Worm (Caenorhabditis elegans) whole organism, L1 larva: Measurements from ENCODE around the gene JC8.7.
A peak's percentile ranks its signal among the peaks of the same experiment; 100 is the strongest.

Source experiments
- C04F5.9 ChIP-seq: sonication (generic microtip); optimal IDR thresholded peaks from 2 replicates; lab custom pipeline; 2016; ENCODE audit warnings: missing genetic modification characterization, missing compliant biosample characterization
- F16B12.6 ChIP-seq: fragments of 150-350 bp; optimal IDR thresholded peaks from 2 replicates; lab custom pipeline; 2014; ENCODE audit warnings: missing biosample characterization, missing genetic modification characterization
- alr-1 ChIP-seq: fragments of 200-800 bp; sonication (Bioruptor generic); optimal IDR thresholded peaks from 2 replicates; lab custom pipeline; 2018; ENCODE audit warnings: borderline replicate concordance, mild to moderate bottlenecking, missing genetic modification characterization, missing compliant biosample characterization
- aly-2 ChIP-seq: fragments of 150-350 bp; optimal IDR thresholded peaks from 2 replicates; lab custom pipeline; 2014; ENCODE audit warnings: missing biosample characterization, missing genetic modification characterization
- ama-1 ChIP-seq: fragments of 150-350 bp; optimal IDR thresholded peaks from 2 replicates; lab custom pipeline; 2014
- blmp-1 ChIP-seq: fragments of 150-350 bp; optimal IDR thresholded peaks from 2 replicates; lab custom pipeline; 2014; ENCODE audit warnings: missing biosample characterization, missing genetic modification characterization
- ceh-88 ChIP-seq: fragments of 200-800 bp; sonication (Bioruptor generic); IDR thresholded peaks from 2 replicates; pipeline ENCODE4 v1.3.6; 2022; ENCODE audit warnings: missing genetic modification characterization, missing compliant biosample characterization
- dsc-1 ChIP-seq: sonication (generic microtip); optimal IDR thresholded peaks from 2 replicates; lab custom pipeline; 2016; ENCODE audit warnings: mild to moderate bottlenecking, missing genetic modification characterization, missing compliant biosample characterization
- efl-1 ChIP-seq, 4 experiments: fragments of 150-350 bp; optimal IDR thresholded peaks in 3 of 4; peaks in 1 of 4; 1 replicate in 1 of 4; 2 replicates in 3 of 4; lab custom pipeline; 2014; ENCODE audit warnings: missing biosample characterization in 2 of 4, missing genetic modification characterization in 2 of 4, missing genetic modification reagents in 2 of 4
- ets-5 ChIP-seq: fragments of 200-800 bp; sonication (Bioruptor generic); IDR thresholded peaks from 2 replicates; pipeline ENCODE4 v1.3.6; 2022; ENCODE audit warnings: missing genetic modification characterization, missing compliant biosample characterization
- fkh-8 ChIP-seq: sonication (generic microtip); optimal IDR thresholded peaks from 2 replicates; lab custom pipeline; 2016; ENCODE audit warnings: mild to moderate bottlenecking, missing genetic modification characterization, missing compliant biosample characterization
- fos-1 ChIP-seq: fragments of 150-350 bp; optimal IDR thresholded peaks from 2 replicates; lab custom pipeline; 2014; ENCODE audit warnings: missing biosample characterization, missing genetic modification characterization
- grh-1 ChIP-seq: fragments of 200-800 bp; sonication (Bioruptor generic); IDR thresholded peaks from 2 replicates; pipeline ENCODE4 v1.3.6; 2022; ENCODE audit warnings: missing genetic modification reagents, missing genetic modification characterization, missing compliant biosample characterization
- hlh-4 ChIP-seq: sonication (generic microtip); optimal IDR thresholded peaks from 2 replicates; lab custom pipeline; 2016; ENCODE audit warnings: mild to moderate bottlenecking, missing genetic modification characterization, missing compliant biosample characterization
- irx-1 ChIP-seq: sonication (generic microtip); optimal IDR thresholded peaks from 2 replicates; lab custom pipeline; 2016; ENCODE audit warnings: missing genetic modification characterization, missing compliant biosample characterization
- jun-1 ChIP-seq: fragments of 150-350 bp; optimal IDR thresholded peaks from 2 replicates; lab custom pipeline; 2014; ENCODE audit warnings: missing biosample characterization, missing genetic modification reagents, missing genetic modification characterization
- lin-13 ChIP-seq: fragments of 150-350 bp; optimal IDR thresholded peaks from 2 replicates; lab custom pipeline; 2014; ENCODE audit warnings: missing biosample characterization, missing genetic modification reagents, missing genetic modification characterization
- lin-35 ChIP-seq, 2 experiments: fragments of 150-350 bp; optimal IDR thresholded peaks; 2 replicates each; lab custom pipeline; 2014; ENCODE audit warnings: missing biosample characterization in 2 of 2, missing genetic modification characterization in 2 of 2, missing genetic modification reagents in 2 of 2
- lin-39 ChIP-seq: fragments of 150-350 bp; optimal IDR thresholded peaks from 2 replicates; lab custom pipeline; 2014; ENCODE audit warnings: missing biosample characterization, missing genetic modification reagents, missing genetic modification characterization
- lsy-2 ChIP-seq, 2 experiments: fragments of 150-350 bp; optimal IDR thresholded peaks; 2 replicates each; lab custom pipeline; 2014; ENCODE audit warnings: missing biosample characterization in 2 of 2, missing genetic modification characterization in 2 of 2
- mab-9 ChIP-seq: fragments of 200-800 bp; sonication (Bioruptor generic); IDR thresholded peaks from 2 replicates; pipeline ENCODE4 v1.3.6; 2022; ENCODE audit warnings: missing genetic modification reagents, missing genetic modification characterization, missing compliant biosample characterization
- mef-2 ChIP-seq: fragments of 150-350 bp; optimal IDR thresholded peaks from 2 replicates; lab custom pipeline; 2014; ENCODE audit warnings: missing biosample characterization, missing genetic modification characterization
- nhr-11 ChIP-seq: fragments of 150-350 bp; optimal IDR thresholded peaks from 2 replicates; lab custom pipeline; 2014; ENCODE audit warnings: missing biosample characterization, missing genetic modification characterization
- nhr-12 ChIP-seq: sonication (generic microtip); optimal IDR thresholded peaks from 2 replicates; lab custom pipeline; 2017; ENCODE audit warnings: missing biosample characterization, missing genetic modification characterization
- nhr-20 ChIP-seq: sonication (generic microtip); optimal IDR thresholded peaks from 2 replicates; lab custom pipeline; 2016; ENCODE audit warnings: mild to moderate bottlenecking, missing genetic modification characterization, missing compliant biosample characterization
- nhr-47 ChIP-seq: sonication (generic microtip); optimal IDR thresholded peaks from 2 replicates; lab custom pipeline; 2016; ENCODE audit warnings: mild to moderate bottlenecking, missing genetic modification characterization, moderate library complexity, missing compliant biosample characterization
- nhr-71 ChIP-seq: sonication (generic microtip); optimal IDR thresholded peaks from 2 replicates; lab custom pipeline; 2016; ENCODE audit warnings: mild to moderate bottlenecking, missing genetic modification characterization, moderate library complexity, missing compliant biosample characterization
- nhr-76 ChIP-seq: sonication (generic microtip); optimal IDR thresholded peaks from 2 replicates; lab custom pipeline; 2017; ENCODE audit warnings: missing biosample characterization, missing genetic modification characterization
- nhr-77 ChIP-seq: fragments of 150-350 bp; optimal IDR thresholded peaks from 2 replicates; lab custom pipeline; 2014; ENCODE audit warnings: missing biosample characterization, missing genetic modification characterization
- nhr-85 ChIP-seq: sonication (generic microtip); peaks from one replicate; lab custom pipeline; 2016; ENCODE audit warnings: missing genetic modification characterization, inconsistent platforms, missing compliant biosample characterization
- nhr-90 ChIP-seq: sonication (generic microtip); optimal IDR thresholded peaks from 2 replicates; lab custom pipeline; 2016; ENCODE audit warnings: mild to moderate bottlenecking, missing genetic modification characterization, missing compliant biosample characterization; ENCODE audit not compliant: poor library complexity
- pag-3 ChIP-seq: sonication (generic microtip); optimal IDR thresholded peaks from 2 replicates; lab custom pipeline; 2017; ENCODE audit warnings: missing genetic modification characterization, mild to moderate bottlenecking, missing compliant biosample characterization, antibody characterized with exemption, borderline replicate concordance; ENCODE audit not compliant: insufficient read depth
- pqm-1 ChIP-seq: sonication (generic microtip); optimal IDR thresholded peaks from 3 replicates; lab custom pipeline; 2017; ENCODE audit warnings: missing biosample characterization, missing genetic modification characterization
- rnt-1 ChIP-seq: sonication (generic microtip); optimal IDR thresholded peaks from 2 replicates; lab custom pipeline; 2016; ENCODE audit warnings: mild to moderate bottlenecking, missing genetic modification characterization, moderate library complexity, missing compliant biosample characterization
- skn-1 ChIP-seq: fragments of 150-350 bp; optimal IDR thresholded peaks from 2 replicates; lab custom pipeline; 2014; ENCODE audit warnings: missing biosample characterization, missing genetic modification characterization
- sox-4 ChIP-seq: sonication (generic microtip); optimal IDR thresholded peaks from 2 replicates; lab custom pipeline; 2016; ENCODE audit warnings: missing genetic modification characterization, missing compliant biosample characterization
- swsn-7 ChIP-seq: sonication (generic microtip); optimal IDR thresholded peaks from 2 replicates; lab custom pipeline; 2016; ENCODE audit warnings: missing genetic modification characterization, missing compliant biosample characterization
- tlp-1 ChIP-seq: fragments of 150-350 bp; optimal IDR thresholded peaks from 2 replicates; lab custom pipeline; 2014; ENCODE audit warnings: missing biosample characterization, missing genetic modification characterization
- unc-130 ChIP-seq: fragments of 150-350 bp; optimal IDR thresholded peaks from 2 replicates; lab custom pipeline; 2017; ENCODE audit warnings: missing biosample characterization, missing genetic modification characterization, inconsistent platforms
- unc-30 ChIP-seq: sonication (generic microtip); optimal IDR thresholded peaks from 2 replicates; lab custom pipeline; 2017; ENCODE audit warnings: missing biosample characterization, missing genetic modification characterization
- unc-86 ChIP-seq: sonication (generic microtip); optimal IDR thresholded peaks from 2 replicates; lab custom pipeline; 2016; ENCODE audit warnings: missing genetic modification characterization, missing compliant biosample characterization
- unc-98 ChIP-seq: fragments of 200-800 bp; sonication (Bioruptor generic); IDR thresholded peaks from 2 replicates; pipeline ENCODE4 v1.3.6; 2022; ENCODE audit warnings: missing genetic modification characterization, missing compliant biosample characterization
- vab-15 ChIP-seq: sonication (generic microtip); optimal IDR thresholded peaks from 2 replicates; lab custom pipeline; 2017; ENCODE audit warnings: missing genotype, mild to moderate bottlenecking, missing genetic modification characterization, missing compliant biosample characterization
- zag-1 ChIP-seq: fragments of 150-350 bp; optimal IDR thresholded peaks from 2 replicates; lab custom pipeline; 2014; ENCODE audit warnings: missing biosample characterization, missing genetic modification characterization
- ztf-11 ChIP-seq, 2 experiments: sonication (generic microtip); optimal IDR thresholded peaks; 2 replicates each; lab custom pipeline; 2016 to 2017; ENCODE audit warnings: missing genetic modification characterization in 2 of 2, missing biosample characterization in 1 of 2, missing compliant biosample characterization in 1 of 2

The JC8.7 gene

ce11 chrIV:13236485-13236884, 10.6 kb upstream of the JC8.7 start, which contains the start of gene pwp-1:
TSS of gene pwp-1 (minus strand) at chrIV:13236585.
- TF ChIP-seq pag-3 = no peak
- no peak for TF ChIP-seq skn-1 (tag; lab: Kevin White, UChicago)
- TF ChIP-seq lin-35 (GFP tag; optimal IDR thresholded peaks at IDR 0.05; lab: Kevin White, UChicago) = no peak
- no peak for TF ChIP-seq nhr-20 (tag; lab: Kevin White, UChicago)
- no peak for TF ChIP-seq mef-2
- no peak for TF ChIP-seq jun-1 (tag; lab: Kevin White, UChicago)
- TF ChIP-seq unc-86 (tag; lab: Kevin White, UChicago) = no peak
- no peak for TF ChIP-seq nhr-11 (tag; lab: Kevin White, UChicago)

ce11 chrIV:13238943-13239861, 7.9 kb upstream of the JC8.7 start, which contains the start of gene tag-115:
TSS of gene tag-115 (minus strand) at chrIV:13239414.
- peak; percentile 10 for TF ChIP-seq nhr-90 (tag; lab: Kevin White, UChicago)
- no peak for TF ChIP-seq zag-1 (tag; lab: Kevin White, UChicago)
- TF ChIP-seq dsc-1 = no peak
- TF ChIP-seq alr-1 (tag; lab: Kevin White, UChicago) = no peak
- TF ChIP-seq lsy-2 (tag; optimal IDR thresholded peaks at IDR 0.05; lab: Kevin White, UChicago) = peak; percentile 12 to 64
- no peak for TF ChIP-seq pqm-1 (tag; lab: Kevin White, UChicago)
- TF ChIP-seq sox-4 (tag; lab: Kevin White, UChicago) = no peak
- no peak for TF ChIP-seq blmp-1 (tag; lab: Kevin White, UChicago)
- TF ChIP-seq nhr-71 = peak; percentile 43
- peak; percentile 37 for TF ChIP-seq nhr-85 (tag; lab: Kevin White, UChicago)
- no peak for TF ChIP-seq fkh-8 (tag; lab: Kevin White, UChicago)
- TF ChIP-seq nhr-12 (tag; lab: Kevin White, UChicago) = no peak
- no peak for TF ChIP-seq unc-130
- peak in 1 of 2 experiments; percentile 50 for TF ChIP-seq lin-35 (GFP tag; optimal IDR thresholded peaks at IDR 0.05; lab: Kevin White, UChicago)
- TF ChIP-seq tlp-1 (tag; lab: Kevin White, UChicago) = no peak
- no peak for TF ChIP-seq ets-5
- no peak for TF ChIP-seq vab-15 (tag; lab: Kevin White, UChicago)
- TF ChIP-seq irx-1 (tag; lab: Kevin White, UChicago) = no peak
- TF ChIP-seq nhr-76 (tag; lab: Kevin White, UChicago) = no peak
- TF ChIP-seq unc-30 = no peak
- no peak for TF ChIP-seq F16B12.6
- peak; percentile 8 to 17 for TF ChIP-seq efl-1 (optimal IDR thresholded peaks at IDR 0.05; lab: Kevin White, UChicago)
- no peak for TF ChIP-seq efl-1 (GFP tag; optimal IDR thresholded peaks at IDR 0.05 in 1 of 2; lab: Kevin White, UChicago)
- peak; percentile 9 for TF ChIP-seq rnt-1 (tag; lab: Kevin White, UChicago)
- no peak for TF ChIP-seq unc-98 (GFP tag; lab: Robert Waterston, UW)
- TF ChIP-seq C04F5.9 (tag; lab: Kevin White, UChicago) = no peak
- no peak for TF ChIP-seq lin-39 (tag; lab: Kevin White, UChicago)
- TF ChIP-seq ztf-11 (tag; optimal IDR thresholded peaks at IDR 0.05; lab: Kevin White, UChicago) = no peak
- no peak for TF ChIP-seq ceh-88 (GFP tag; lab: Robert Waterston, UW)
- TF ChIP-seq ama-1 (lab: Kevin White, UChicago) = peak; percentile 57
- no peak for TF ChIP-seq mab-9 (GFP tag; lab: Robert Waterston, UW)
- peak; percentile 21 for TF ChIP-seq aly-2 (tag; lab: Kevin White, UChicago)
- TF ChIP-seq nhr-77 (tag; lab: Kevin White, UChicago) = no peak
- TF ChIP-seq hlh-4 = no peak
- no peak for TF ChIP-seq fos-1 (tag; lab: Kevin White, UChicago)
- peak; percentile 18 for TF ChIP-seq swsn-7 (tag; lab: Kevin White, UChicago)
- TF ChIP-seq grh-1 (GFP tag; lab: Robert Waterston, UW) = no peak
- no peak for TF ChIP-seq nhr-20 (tag; lab: Kevin White, UChicago)
- TF ChIP-seq unc-86 (tag; lab: Kevin White, UChicago) = no peak
- TF ChIP-seq lin-13 (GFP tag; lab: Kevin White, UChicago) = no peak
- peak; percentile 37 for TF ChIP-seq nhr-47 (tag; lab: Kevin White, UChicago)
- TF ChIP-seq nhr-11 (tag; lab: Kevin White, UChicago) = no peak
